Fruit fly (Drosophila melanogaster) whole organism, embryonic: ENCODE results near the gene P5CDh2.

Source experiments
- B-H1 ChIP-seq: fragments of 200-800 bp; sonication (Bioruptor generic); IDR thresholded peaks from 3 replicates; pipeline ENCODE4 v1.3.6; 2022; ENCODE audit warnings: missing biosample characterization, missing genetic modification characterization
- Bdp1 ChIP-seq: fragments of 200-800 bp; sonication (Bioruptor generic); optimal IDR thresholded peaks from 3 replicates; lab custom pipeline; 2016; ENCODE audit warnings: missing biosample characterization, missing genetic modification characterization
- CG11504 ChIP-seq: fragments of 200-800 bp; sonication (Bioruptor generic); optimal IDR thresholded peaks from 3 replicates; lab custom pipeline; 2019; ENCODE audit warnings: missing biosample characterization, mild to moderate bottlenecking, missing genetic modification characterization, moderate library complexity
- CG12155 ChIP-seq: fragments of 200-800 bp; sonication (Bioruptor generic); optimal IDR thresholded peaks from 3 replicates; lab custom pipeline; 2016; ENCODE audit warnings: missing biosample characterization, missing genetic modification characterization
- CG14860 ChIP-seq: fragments of 200-800 bp; sonication (Bioruptor generic); IDR thresholded peaks from 3 replicates; pipeline ENCODE4 v1.3.6; 2022; ENCODE audit warnings: missing biosample characterization, missing genetic modification characterization; ENCODE audit not compliant: partially characterized antibody
- CG1602 ChIP-seq: fragments of 200-800 bp; sonication (Bioruptor generic); optimal IDR thresholded peaks from 3 replicates; lab custom pipeline; 2016; ENCODE audit warnings: missing biosample characterization, missing genetic modification characterization
- CG17385 ChIP-seq: fragments of 200-800 bp; sonication (Bioruptor generic); optimal IDR thresholded peaks from 3 replicates; lab custom pipeline; 2018; ENCODE audit warnings: missing biosample characterization, mild to moderate bottlenecking, missing genetic modification characterization
- CG17612 ChIP-seq: fragments of 200-800 bp; sonication (Bioruptor generic); IDR thresholded peaks from 2 replicates; pipeline ENCODE4 v1.3.6; 2022; ENCODE audit warnings: missing biosample characterization, missing genetic modification characterization
- CG18764 ChIP-seq: fragments of 200-800 bp; sonication (Bioruptor generic); optimal IDR thresholded peaks from 3 replicates; lab custom pipeline; 2016; ENCODE audit warnings: missing biosample characterization, missing genetic modification characterization
- CG4328 ChIP-seq: fragments of 200-800 bp; sonication (Bioruptor generic); optimal IDR thresholded peaks from 3 replicates; lab custom pipeline; 2017; ENCODE audit warnings: missing biosample characterization, missing genetic modification reagents, missing genetic modification characterization
- CG4854 ChIP-seq: fragments of 200-800 bp; sonication (Bioruptor generic); optimal IDR thresholded peaks from 2 replicates; lab custom pipeline; 2016; ENCODE audit warnings: missing biosample characterization, missing genetic modification characterization, inconsistent platforms
- CG6272 ChIP-seq: fragments of 200-800 bp; sonication (Bioruptor generic); IDR thresholded peaks from 2 replicates; pipeline ENCODE4 v1.3.6; 2022; ENCODE audit warnings: missing biosample characterization, missing genetic modification characterization
- CG6654 ChIP-seq: fragments of 200-800 bp; sonication (Bioruptor generic); optimal IDR thresholded peaks from 2 replicates; lab custom pipeline; 2017; ENCODE audit warnings: missing biosample characterization, mild to moderate bottlenecking, missing genetic modification characterization
- CG6683 ChIP-seq: fragments of 200-800 bp; sonication (Bioruptor generic); optimal IDR thresholded peaks from 2 replicates; lab custom pipeline; 2017; ENCODE audit warnings: missing biosample characterization, mild to moderate bottlenecking, missing genetic modification characterization, missing genetic modification reagents
- CG8089 ChIP-seq: fragments of 200-800 bp; sonication (Bioruptor generic); optimal IDR thresholded peaks from 3 replicates; lab custom pipeline; 2016; ENCODE audit warnings: missing biosample characterization, missing genetic modification characterization
- CG8944 ChIP-seq: fragments of 200-800 bp; sonication (Bioruptor generic); optimal IDR thresholded peaks from 3 replicates; lab custom pipeline; 2016; ENCODE audit warnings: missing biosample characterization, missing genetic modification characterization
- CG9797 ChIP-seq: fragments of 200-800 bp; sonication (Bioruptor generic); optimal IDR thresholded peaks from 3 replicates; lab custom pipeline; 2018; ENCODE audit warnings: missing biosample characterization, mild to moderate bottlenecking, missing genetic modification characterization
- CTCF ChIP-seq: fragments of 200-800 bp; sonication (Bioruptor generic); optimal IDR thresholded peaks from 2 replicates; lab custom pipeline; 2017; ENCODE audit warnings: missing biosample characterization, mild to moderate bottlenecking, missing genetic modification characterization, moderate library complexity
- CkIIα-i1 ChIP-seq: fragments of 200-800 bp; sonication (Bioruptor generic); IDR thresholded peaks from 2 replicates; pipeline ENCODE4 v1.3.6; 2022; ENCODE audit warnings: missing biosample characterization, missing genetic modification characterization
- Dad ChIP-seq: fragments of 200-800 bp; sonication (Bioruptor generic); optimal IDR thresholded peaks from 3 replicates; lab custom pipeline; 2016; ENCODE audit warnings: missing biosample characterization, missing genetic modification characterization
- Doc2 ChIP-seq: fragments of 200-800 bp; sonication (Bioruptor generic); IDR thresholded peaks from 2 replicates; pipeline ENCODE4 v1.3.6; 2022; ENCODE audit warnings: missing biosample characterization, missing genetic modification characterization
- Dref ChIP-seq: fragments of 200-800 bp; sonication (Bioruptor generic); IDR thresholded peaks from 2 replicates; pipeline ENCODE4 v1.3.6; 2022; ENCODE audit warnings: missing biosample characterization, missing genetic modification characterization
- E2f2 ChIP-seq: fragments of 200-800 bp; sonication (Bioruptor generic); IDR thresholded peaks from 2 replicates; pipeline ENCODE4 v1.3.6; 2022; ENCODE audit warnings: missing biosample characterization, missing genetic modification characterization
- Fer2 ChIP-seq: fragments of 200-800 bp; sonication (Bioruptor generic); optimal IDR thresholded peaks from 2 replicates; lab custom pipeline; 2018; ENCODE audit warnings: missing biosample characterization, mild to moderate bottlenecking, missing genetic modification characterization, moderate library complexity
- Lpt ChIP-seq: fragments of >200 bp; optimal IDR thresholded peaks from 2 replicates; lab custom pipeline; 2018; ENCODE audit warnings: missing biosample characterization, missing genetic modification characterization
- MESR4 ChIP-seq: fragments of 200-800 bp; sonication (Bioruptor generic); optimal IDR thresholded peaks from 2 replicates; lab custom pipeline; 2018; ENCODE audit warnings: missing biosample characterization, mild to moderate bottlenecking, missing genetic modification characterization, moderate library complexity
- Nf-YA ChIP-seq: fragments of 200-800 bp; sonication (Bioruptor generic); IDR thresholded peaks from 2 replicates; pipeline ENCODE4 v1.3.6; 2022; ENCODE audit warnings: missing biosample characterization, missing genetic modification characterization
- PHDP ChIP-seq: fragments of 200-800 bp; sonication (Bioruptor generic); optimal IDR thresholded peaks from 3 replicates; lab custom pipeline; 2018; ENCODE audit warnings: missing biosample characterization, mild to moderate bottlenecking, missing genetic modification characterization, moderate library complexity
- Ptx1 ChIP-seq: fragments of 200-800 bp; sonication (Bioruptor generic); IDR thresholded peaks from 2 replicates; pipeline ENCODE4 v1.3.6; 2022; ENCODE audit warnings: missing biosample characterization, missing genetic modification characterization
- Scr ChIP-seq: fragments of 200-800 bp; sonication (Bioruptor generic); IDR thresholded peaks from 2 replicates; pipeline ENCODE4 v1.3.6; 2022; ENCODE audit warnings: missing biosample characterization, missing genetic modification characterization; ENCODE audit not compliant: partially characterized antibody
- ap ChIP-seq: fragments of 200-800 bp; sonication (Bioruptor generic); IDR thresholded peaks from 2 replicates; pipeline ENCODE4 v1.3.6; 2022; ENCODE audit warnings: missing biosample characterization, missing genetic modification characterization
- btn ChIP-seq: fragments of 200-800 bp; sonication (Bioruptor generic); optimal IDR thresholded peaks from 2 replicates; lab custom pipeline; 2016; ENCODE audit warnings: missing biosample characterization, missing genetic modification characterization
- caup ChIP-seq: fragments of 200-800 bp; sonication (Bioruptor generic); optimal IDR thresholded peaks from 3 replicates; lab custom pipeline; 2017; ENCODE audit warnings: missing biosample characterization, mild to moderate bottlenecking, missing genetic modification characterization, moderate library complexity; ENCODE audit not compliant: severe bottlenecking
- chif ChIP-seq, 2 experiments: fragments of 200-800 bp; sonication (Bioruptor generic); optimal IDR thresholded peaks; 3 replicates each; lab custom pipeline; 2016; ENCODE audit warnings: missing biosample characterization in 2 of 2, missing genetic modification characterization in 2 of 2
- chm ChIP-seq: fragments of 200-800 bp; sonication (Bioruptor generic); IDR thresholded peaks from 2 replicates; pipeline ENCODE4 v1.3.6; 2022; ENCODE audit warnings: missing biosample characterization, missing genetic modification characterization
- croc ChIP-seq: fragments of 200-800 bp; sonication (Bioruptor generic); conservative IDR thresholded peaks from 3 replicates; pipeline ENCODE4 v1.3.6; 2022; ENCODE audit warnings: missing biosample characterization, missing genetic modification characterization
- danr ChIP-seq: fragments of 200-800 bp; sonication (Bioruptor generic); IDR thresholded peaks from 2 replicates; pipeline ENCODE4 v1.3.6; 2022; ENCODE audit warnings: missing biosample characterization, missing genetic modification characterization
- dm ChIP-seq: fragments of 200-800 bp; sonication (Bioruptor generic); optimal IDR thresholded peaks from 3 replicates; lab custom pipeline; 2016; ENCODE audit warnings: missing biosample characterization, missing genetic modification characterization
- ewg ChIP-seq: fragments of 200-800 bp; sonication (Bioruptor generic); optimal IDR thresholded peaks from 3 replicates; lab custom pipeline; 2017; ENCODE audit warnings: mild to moderate bottlenecking, missing biosample characterization, missing genetic modification reagents, missing genetic modification characterization
- h ChIP-seq: fragments of >200 bp; optimal IDR thresholded peaks from 2 replicates; lab custom pipeline; 2017
- ham ChIP-seq: fragments of 200-800 bp; sonication (Bioruptor generic); IDR thresholded peaks from 2 replicates; pipeline ENCODE4 v1.3.6; 2022; ENCODE audit warnings: missing biosample characterization, missing genetic modification characterization
- hbn ChIP-seq: fragments of 200-800 bp; sonication (Bioruptor generic); IDR thresholded peaks from 2 replicates; pipeline ENCODE4 v1.3.6; 2022; ENCODE audit warnings: missing biosample characterization, missing genetic modification characterization; ENCODE audit not compliant: partially characterized antibody
- hth ChIP-seq: fragments of >200 bp; optimal IDR thresholded peaks from 2 replicates; lab custom pipeline; 2017; ENCODE audit warnings: inconsistent platforms
- knrl ChIP-seq: fragments of 200-800 bp; sonication (Bioruptor generic); IDR thresholded peaks from 3 replicates; pipeline ENCODE4 v1.3.6; 2022; ENCODE audit warnings: missing biosample characterization, missing genetic modification characterization; ENCODE audit not compliant: partially characterized antibody
- mld ChIP-seq: fragments of 200-800 bp; sonication (Bioruptor generic); IDR thresholded peaks from 3 replicates; pipeline ENCODE4 v1.3.6; 2022; ENCODE audit warnings: missing biosample characterization, missing genetic modification characterization; ENCODE audit not compliant: partially characterized antibody
- org-1 ChIP-seq: fragments of 200-800 bp; sonication (Bioruptor generic); optimal IDR thresholded peaks from 2 replicates; lab custom pipeline; 2017; ENCODE audit warnings: missing biosample characterization, missing genetic modification characterization
- otp ChIP-seq: fragments of 200-800 bp; sonication (Bioruptor generic); IDR thresholded peaks from 3 replicates; pipeline ENCODE4, ENCODE4 v1.3.6; 2022; ENCODE audit warnings: missing biosample characterization, missing genetic modification characterization
- scrt ChIP-seq: fragments of 200-800 bp; sonication (Bioruptor generic); optimal IDR thresholded peaks from 2 replicates; lab custom pipeline; 2018; ENCODE audit warnings: missing biosample characterization, mild to moderate bottlenecking, missing genetic modification characterization, moderate library complexity
- slbo ChIP-seq: fragments of 200-800 bp; sonication (Bioruptor generic); IDR thresholded peaks from 2 replicates; pipeline ENCODE4 v1.3.6; 2022; ENCODE audit warnings: missing biosample characterization, missing genetic modification characterization
- stc ChIP-seq: fragments of 200-800 bp; sonication (Bioruptor generic); IDR thresholded peaks from 2 replicates; pipeline ENCODE4 v1.3.6; 2022; ENCODE audit warnings: missing biosample characterization, missing genetic modification characterization
- tin ChIP-seq: fragments of 200-800 bp; sonication (Bioruptor generic); optimal IDR thresholded peaks from 3 replicates; lab custom pipeline; 2016; ENCODE audit warnings: missing biosample characterization, missing genetic modification characterization

Gene P5CDh2

dm6 chr3R:21870158-21870971 is 7.4 kb upstream of the P5CDh2 start, which contains the start of gene CG31431 (continued):
- peak; percentile 94 for TF ChIP-seq CG6272 (GFP tag; lab: Robert Waterston, UW)
- TF ChIP-seq CG12155, result peak; percentile 96
- peak; percentile 97 for TF ChIP-seq tin (GFP tag; lab: Kevin White, UChicago)
- peak; percentile 96 for TF ChIP-seq CG11504 (tag; lab: Kevin White, UChicago)
- peak; percentile 86 for TF ChIP-seq CG6654 (GFP tag; lab: Kevin White, UChicago)
- TF ChIP-seq CTCF (GFP tag; lab: Kevin White, UChicago), result peak; percentile 58
- peak; percentile 99 for TF ChIP-seq slbo (GFP tag; lab: Robert Waterston, UW)
- no peak for TF ChIP-seq h
- TF ChIP-seq CG18764 (GFP tag; lab: Kevin White, UChicago), result peak; percentile 94
- peak; percentile 95 for TF ChIP-seq scrt (GFP tag; lab: Kevin White, UChicago)
- TF ChIP-seq Doc2, result peak; percentile 90
- TF ChIP-seq knrl (GFP tag; lab: Robert Waterston, UW), result no peak
- peak; percentile 62 for TF ChIP-seq MESR4
- peak; percentile 95 for TF ChIP-seq Nf-YA (GFP tag; lab: Robert Waterston, UW)
- no peak for TF ChIP-seq CG14860 (GFP tag; lab: Robert Waterston, UW)
- peak; percentile 93 for TF ChIP-seq CG17612 (GFP tag; lab: Robert Waterston, UW)
- peak; percentile 94 for TF ChIP-seq CG6683 (GFP tag; lab: Kevin White, UChicago)
- peak; percentile 96 for TF ChIP-seq CG4854
- TF ChIP-seq hbn (GFP tag; lab: Robert Waterston, UW), result no peak
- peak; percentile 88 for TF ChIP-seq Bdp1 (GFP tag; lab: Kevin White, UChicago)
- peak; percentile 95 for TF ChIP-seq otp (GFP tag; lab: Robert Waterston, UW)
- TF ChIP-seq Dad (GFP tag; lab: Kevin White, UChicago), result peak; percentile 96
- TF ChIP-seq mld (GFP tag; lab: Robert Waterston, UW), result no peak
- TF ChIP-seq org-1 (GFP tag; lab: Kevin White, UChicago), result peak; percentile 98
- TF ChIP-seq Lpt (GFP tag; lab: Kevin White, UChicago), result no peak
- TF ChIP-seq ham (GFP tag; lab: Robert Waterston, UW), result peak; percentile 85
- TF ChIP-seq chif (GFP tag; optimal IDR thresholded peaks at IDR 0.05; lab: Kevin White, UChicago), result peak; percentile 97
- TF ChIP-seq croc (GFP tag; lab: Robert Waterston, UW), result peak; percentile 94
- TF ChIP-seq ap, result peak; percentile 94
- peak; percentile 97 for TF ChIP-seq Fer2 (tag; lab: Kevin White, UChicago)
- no peak for TF ChIP-seq Scr
- TF ChIP-seq PHDP (tag; lab: Kevin White, UChicago), result peak; percentile 98
- TF ChIP-seq dm (GFP tag; lab: Kevin White, UChicago), result peak; percentile 91
- peak; percentile 90 for TF ChIP-seq ewg (GFP tag; lab: Kevin White, UChicago)
- peak; percentile 84 for TF ChIP-seq CkIIα-i1 (GFP tag; lab: Robert Waterston, UW)
- peak; percentile 96 for TF ChIP-seq CG17385 (GFP tag; lab: Kevin White, UChicago)
- TF ChIP-seq Ptx1 (GFP tag; lab: Robert Waterston, UW), result peak; percentile 97
- TF ChIP-seq CG8089 (GFP tag; lab: Kevin White, UChicago), result peak; percentile 95
- no peak for TF ChIP-seq hth (lab: Kevin White, UChicago)
- TF ChIP-seq caup (GFP tag; lab: Kevin White, UChicago), result peak; percentile 98
- peak; percentile 95 for TF ChIP-seq stc (GFP tag; lab: Robert Waterston, UW)
- peak; percentile 98 for TF ChIP-seq CG8944 (GFP tag; lab: Kevin White, UChicago)
- TF ChIP-seq E2f2, result peak; percentile 81
- peak; percentile 95 for TF ChIP-seq CG1602
- TF ChIP-seq B-H1 (GFP tag; lab: Robert Waterston, UW), result peak; percentile 95
- TF ChIP-seq danr (GFP tag; lab: Robert Waterston, UW), result peak; percentile 95
- TF ChIP-seq Dref (GFP tag; lab: Robert Waterston, UW), result peak; percentile 43; the same call in 1 of the 2 replicates
- TF ChIP-seq CG4328 (GFP tag; lab: Kevin White, UChicago), result peak; percentile 95
- peak; percentile 96 for TF ChIP-seq chm (GFP tag; lab: Robert Waterston, UW)
- TF ChIP-seq btn (GFP tag; lab: Kevin White, UChicago), result peak; percentile 91
- peak; percentile 13 for TF ChIP-seq CG9797
